Fruit fly (Drosophila melanogaster): Measurements from ENCODE around the gene CG4022.

The CG4022 gene

dm6 chr3L:9366850-9367430 lies 43.7 kb downstream of the CG4022 start, which contains the start of the genes Klp67A and CG4452 (continued):
- TF ChIP-seq CG12391 (tag; optimal IDR thresholded peaks at IDR 0.05) (peak; percentile 76), CG11456 (GFP tag; IDR thresholded peaks at IDR 0.05) (0 out of 3 replicates have a peak, but pooled peaks have one; percentile 4), cas (GFP tag; IDR thresholded peaks at IDR 0.05) (no peak), CG4707 (GFP tag; optimal IDR thresholded peaks at IDR 0.05) (no peak), CG17361 (GFP tag; IDR thresholded peaks at IDR 0.05) (peak; percentile 78; the same call in 2 of the 3 replicates), nmo (GFP tag; optimal IDR thresholded peaks at IDR 0.05) (peak; percentile 79), Pdp1 (GFP tag; optimal IDR thresholded peaks at IDR 0.05) (peak in 1 of 2 experiments; percentile 21), tin (GFP tag; optimal IDR thresholded peaks at IDR 0.05) (peak; percentile 55), lbe (GFP tag; optimal IDR thresholded peaks at IDR 0.05) (peak; percentile 47), CG3407 (GFP tag; optimal IDR thresholded peaks at IDR 0.05) (no peak), CG15269 (tag; optimal IDR thresholded peaks at IDR 0.05) (peak; percentile 0), CG7839 (tag; optimal IDR thresholded peaks at IDR 0.05) (peak; percentile 46), CG10366 (GFP tag; IDR thresholded peaks at IDR 0.05) (no peak), fd64A (GFP tag; optimal IDR thresholded peaks at IDR 0.05) (no peak), CG13296 (GFP tag; optimal IDR thresholded peaks at IDR 0.05) (peak; percentile 17), dmrt11E (tag; optimal IDR thresholded peaks at IDR 0.05) (peak; percentile 63), Myb (GFP tag; optimal IDR thresholded peaks at IDR 0.05) (peak; percentile 61), sug (tag; optimal IDR thresholded peaks at IDR 0.05) (peak; percentile 53), nerfin-2 (GFP tag; IDR thresholded peaks at IDR 0.05; ENCODE audit: partially characterized antibody) (peak; percentile 87), Usf (GFP tag; optimal IDR thresholded peaks at IDR 0.05) (no peak), CG1233 (GFP tag; optimal IDR thresholded peaks at IDR 0.05) (no peak), HLH4C (GFP tag; IDR thresholded peaks at IDR 0.05; ENCODE audit: partially characterized antibody) (peak; percentile 92), gem (tag; optimal IDR thresholded peaks at IDR 0.05) (no peak), Max (GFP tag; optimal IDR thresholded peaks at IDR 0.05) (peak; percentile 32), NfI (GFP tag; optimal IDR thresholded peaks at IDR 0.05) (no peak), hbn (GFP tag; IDR thresholded peaks at IDR 0.05; ENCODE audit: partially characterized antibody) (peak; percentile 83), CG18262 (tag; optimal IDR thresholded peaks at IDR 0.05) (peak; percentile 68), ci (GFP tag; IDR thresholded peaks at IDR 0.05) (peak; percentile 44; the same call in 1 of the 3 replicates), CG12219 (GFP tag; optimal IDR thresholded peaks at IDR 0.05) (no peak), gfzf (GFP tag; optimal IDR thresholded peaks at IDR 0.05) (peak; percentile 3), CG30020 (tag; optimal IDR thresholded peaks at IDR 0.05) (peak; percentile 79), B-H2 (GFP tag; optimal IDR thresholded peaks at IDR 0.05) (peak; percentile 27), Ets97D (GFP tag; optimal IDR thresholded peaks at IDR 0.05) (peak; percentile 67), Mes4 (GFP tag; optimal IDR thresholded peaks at IDR 0.05) (no peak), crol (GFP tag; IDR thresholded peaks at IDR 0.05) (no peak), ham (GFP tag; IDR thresholded peaks at IDR 0.05) (no peak), otp (GFP tag; IDR thresholded peaks at IDR 0.05) (no peak), Dll (GFP tag; IDR thresholded peaks at IDR 0.05; ENCODE audit: partially characterized antibody) (peak; percentile 96), CG12155 (GFP tag; optimal IDR thresholded peaks at IDR 0.05) (peak; percentile 53), Elba2 (GFP tag; optimal IDR thresholded peaks at IDR 0.05) (no peak), cad (GFP tag; optimal IDR thresholded peaks at IDR 0.05) (no peak), CG9609 (GFP tag; optimal IDR thresholded peaks at IDR 0.05) (no peak), CG9215 (GFP tag; IDR thresholded peaks at IDR 0.05) (0 out of 2 replicates have a peak, but pooled peaks have one; percentile 24), CG16863 (GFP tag; optimal IDR thresholded peaks at IDR 0.05) (no peak), zen2 (GFP tag; IDR thresholded peaks at IDR 0.05; ENCODE audit: partially characterized antibody) (peak; percentile 86; the same call in 2 of the 3 replicates), Bteb2 (GFP tag; optimal IDR thresholded peaks at IDR 0.05) (peak; percentile 15), zfh2 (GFP tag; optimal IDR thresholded peaks at IDR 0.05) (peak; percentile 25), CG9817 (tag; optimal IDR thresholded peaks at IDR 0.05) (peak; percentile 43), bbx (GFP tag; IDR thresholded peaks at IDR 0.05; ENCODE audit: partially characterized antibody) (peak; percentile 86)

All from whole organism, embryonic.